ENCODE assay signal across 3 worm cellular contexts in the genomic region with DNA sequence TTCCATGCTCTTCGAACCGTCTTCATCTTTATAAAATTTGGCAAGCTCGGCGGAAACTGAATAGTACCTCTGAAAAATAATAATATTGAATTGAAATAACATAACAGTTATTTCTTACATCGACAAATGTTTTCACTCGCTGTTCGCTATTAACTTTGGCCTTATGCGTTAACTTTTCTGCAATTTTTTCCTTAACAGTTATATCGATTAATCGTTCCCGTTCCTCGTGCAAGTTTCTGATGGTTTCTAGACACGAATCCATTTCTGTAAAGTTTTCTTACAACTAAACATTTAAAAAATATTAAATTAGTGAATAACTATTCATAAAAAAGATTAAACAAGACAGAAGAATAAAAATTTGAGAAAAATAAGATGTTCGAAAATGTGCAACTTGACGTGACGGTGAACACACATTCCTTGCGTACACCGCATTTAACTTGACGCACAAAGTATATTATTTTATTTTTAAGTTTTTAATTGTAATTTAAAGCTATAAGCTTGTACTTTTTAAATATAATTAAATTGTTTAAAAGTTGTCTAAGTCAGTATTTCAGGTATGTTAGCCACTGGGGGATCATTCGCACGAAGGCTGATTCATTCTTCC.
TF ChIP-seq lines count a peak whose summit lies in the region.

prp-9 (minus strand) TSS at position 264 of the 604 bp plus-strand sequence.
mrps-18B (plus strand) TSS at position 549 of the 604 bp plus-strand sequence.

TF ChIP-seq in whole organism, L1 larva, 84 proteins besides CTCF, POLR2A, EP300 and RAD21 (continued from another document):
- TF ChIP-seq lir-3 (tag; optimal IDR thresholded peaks at IDR 0.05; lab: Kevin White, UChicago; ENCODE audit: poor library complexity) = peak; percentile 23
- TF ChIP-seq elt-3 (tag; optimal IDR thresholded peaks at IDR 0.05; lab: Kevin White, UChicago) = peak in 1 of 6 experiments; percentile 10
- peak; percentile 30 to 53 for TF ChIP-seq efl-1 (optimal IDR thresholded peaks at IDR 0.05; lab: Kevin White, UChicago)
- TF ChIP-seq efl-1 (GFP tag; optimal IDR thresholded peaks at IDR 0.05 in 1 of 2; lab: Kevin White, UChicago) = peak; percentile 38 to 42
- peak; percentile 41 for TF ChIP-seq swsn-7 (tag; optimal IDR thresholded peaks at IDR 0.05; lab: Kevin White, UChicago)
- peak; percentile 6 for TF ChIP-seq skn-1 (tag; optimal IDR thresholded peaks at IDR 0.05; lab: Kevin White, UChicago)
- TF ChIP-seq dpl-1 (GFP tag; optimal IDR thresholded peaks at IDR 0.05; lab: Kevin White, UChicago) = peak in 2 of 3 experiments; percentile 25 to 56
- TF ChIP-seq lsy-2 (tag; optimal IDR thresholded peaks at IDR 0.05; lab: Kevin White, UChicago) = peak; percentile 65 to 73
- TF ChIP-seq F16B12.6 (tag; optimal IDR thresholded peaks at IDR 0.05; lab: Kevin White, UChicago) = peak; percentile 83
- peak in 1 of 2 experiments; percentile 46 for TF ChIP-seq lin-35 (GFP tag; optimal IDR thresholded peaks at IDR 0.05; lab: Kevin White, UChicago)
- TF ChIP-seq nhr-90 (tag; optimal IDR thresholded peaks at IDR 0.05; lab: Kevin White, UChicago; ENCODE audit: poor library complexity) = peak; percentile 3
- TF ChIP-seq nhr-71 (tag; optimal IDR thresholded peaks at IDR 0.05; lab: Kevin White, UChicago) = peak; percentile 34
- no peak for TF ChIP-seq nhr-12 (tag; optimal IDR thresholded peaks at IDR 0.05; lab: Kevin White, UChicago)
- TF ChIP-seq unc-62 (GFP tag; optimal IDR thresholded peaks at IDR 0.05; lab: Kevin White, UChicago) = no peak
- TF ChIP-seq nhr-28 (tag; optimal IDR thresholded peaks at IDR 0.05; lab: Kevin White, UChicago) = no peak
- peak in 2 of 3 experiments; percentile 27 to 32 for TF ChIP-seq ceh-82 (tag; optimal IDR thresholded peaks at IDR 0.05; lab: Kevin White, UChicago)
- peak; percentile 75 for TF ChIP-seq unc-130 (tag; optimal IDR thresholded peaks at IDR 0.05; lab: Kevin White, UChicago)

TF ChIP-seq in whole organism, L4 larva, 104 proteins besides CTCF, POLR2A, EP300 and RAD21 (continued from another document):
- TF ChIP-seq daf-8 (GFP tag; IDR thresholded peaks at IDR 0.05; lab: Robert Waterston, UW) (no peak), nhr-41 (GFP tag; IDR thresholded peaks at IDR 0.05; lab: Robert Waterston, UW) (no peak)

TF ChIP-seq in whole organism, young adult, 124 proteins besides CTCF, POLR2A, EP300 and RAD21 (continued from another document):
- TF ChIP-seq him-1 (tag; optimal IDR thresholded peaks at IDR 0.05; lab: Kevin White, UChicago) (no peak), ztf-25 (GFP tag; IDR thresholded peaks at IDR 0.05; lab: Robert Waterston, UW) (no peak), attf-6 (GFP tag; IDR thresholded peaks at IDR 0.05; lab: Robert Waterston, UW) (no peak), attf-5 (GFP tag; optimal IDR thresholded peaks at IDR 0.05; lab: Kevin White, UChicago) (peak; percentile 33), nhr-120 (GFP tag; IDR thresholded peaks at IDR 0.05; lab: Robert Waterston, UW) (no peak), B0336.3 (GFP tag; IDR thresholded peaks at IDR 0.05; lab: Robert Waterston, UW) (no peak), efl-1 (GFP tag; optimal IDR thresholded peaks at IDR 0.05; lab: Kevin White, UChicago) (no peak), repo-1 (tag; optimal IDR thresholded peaks at IDR 0.05; lab: Kevin White, UChicago) (no peak), ama-1 (optimal IDR thresholded peaks at IDR 0.05; lab: Kevin White, UChicago) (no peak), ama-1 (GFP tag; optimal IDR thresholded peaks at IDR 0.05; lab: Kevin White, UChicago) (no peak), unc-130 (GFP tag; optimal IDR thresholded peaks at IDR 0.05; lab: Kevin White, UChicago) (no peak), mcd-1 (GFP tag; IDR thresholded peaks at IDR 0.05; lab: Robert Waterston, UW) (0 out of 2 replicates have a peak, but pooled peaks have one; percentile 16), bed-1 (GFP tag; IDR thresholded peaks at IDR 0.05; lab: Robert Waterston, UW) (no peak), lin-54 (GFP tag; optimal IDR thresholded peaks at IDR 0.05; lab: Kevin White, UChicago) (peak; percentile 21), die-1 (tag; optimal IDR thresholded peaks at IDR 0.05; lab: Kevin White, UChicago) (no peak), F23B12.7 (tag; optimal IDR thresholded peaks at IDR 0.05; lab: Kevin White, UChicago; ENCODE audit: insufficient read depth) (peak; percentile 27), lin-40 (tag; optimal IDR thresholded peaks at IDR 0.05; lab: Kevin White, UChicago) (no peak), lsl-1 (GFP tag; optimal IDR thresholded peaks at IDR 0.05; lab: Kevin White, UChicago) (peak; percentile 34), Y56A3A.18 (GFP tag; IDR thresholded peaks at IDR 0.05; lab: Robert Waterston, UW) (no peak), nfyb-1 (GFP tag; IDR thresholded peaks at IDR 0.05; lab: Robert Waterston, UW) (no peak), snpc-1.3 (tag; optimal IDR thresholded peaks at IDR 0.05; lab: Kevin White, UChicago; ENCODE audit: insufficient read depth) (peak; percentile 74), atf-7 (tag; optimal IDR thresholded peaks at IDR 0.05; lab: Kevin White, UChicago) (no peak), F33H1.4 (GFP tag; IDR thresholded peaks at IDR 0.05; lab: Robert Waterston, UW) (no peak), fkh-3 (tag; optimal IDR thresholded peaks at IDR 0.05; lab: Kevin White, UChicago) (no peak), rcor-1 (GFP tag; IDR thresholded peaks at IDR 0.05; lab: Robert Waterston, UW) (no peak), hmg-1.2 (GFP tag; IDR thresholded peaks at IDR 0.05; lab: Robert Waterston, UW) (no peak), let-607 (tag; optimal IDR thresholded peaks at IDR 0.05; lab: Kevin White, UChicago) (no peak), F55B11.4 (tag; optimal IDR thresholded peaks at IDR 0.05; lab: Kevin White, UChicago; ENCODE audit: borderline replicate concordance, insufficient read depth) (no peak), aptf-3 (GFP tag; IDR thresholded peaks at IDR 0.05; lab: Robert Waterston, UW) (no peak), lin-26 (GFP tag; IDR thresholded peaks at IDR 0.05; lab: Robert Waterston, UW) (no peak), madf-6 (GFP tag; IDR thresholded peaks at IDR 0.05; lab: Robert Waterston, UW) (peak; percentile 66; the same call in 1 of the 2 replicates), F10E7.11 (tag; optimal IDR thresholded peaks at IDR 0.05; lab: Kevin White, UChicago) (no peak), T07F8.4 (tag; optimal IDR thresholded peaks at IDR 0.05; lab: Kevin White, UChicago) (no peak)
TF ChIP-seq in whole organism, young adult: peak in this region for 8.
